Worm (Caenorhabditis elegans) whole organism, midembryonic: ENCODE measurements around the gene F58A6.5.

Experiments used
- ztf-23 ChIP-seq: fragments of 200-800 bp; sonication (Bioruptor generic); IDR thresholded peaks from 2 replicates; pipeline ENCODE4 v1.3.6; 2022; ENCODE audit warnings: missing genetic modification reagents, missing genetic modification characterization, missing compliant biosample characterization
- ztf-29 ChIP-seq: fragments of 200-800 bp; sonication (Bioruptor generic); IDR thresholded peaks from 2 replicates; pipeline ENCODE4 v1.3.6; 2022; ENCODE audit warnings: missing genetic modification reagents, missing genetic modification characterization, missing compliant biosample characterization

- TF ChIP-seq ztf-23 (no peak), ztf-29 (GFP tag; lab: Robert Waterston, UW) (no peak)
Observed at ce11 chrII:5109693-5110092, 38.6 kb downstream of the F58A6.5 start, which contains the start of gene F09C12.2.
